Worm (Caenorhabditis elegans): ENCODE results near the gene H01M10.2.

- no peak for TF ChIP-seq B0310.2 (tag; optimal IDR thresholded peaks at IDR 0.05)
- no peak for TF ChIP-seq tbx-11 (GFP tag; IDR thresholded peaks at IDR 0.05)
- no peak for TF ChIP-seq hmbx-1 (tag; optimal IDR thresholded peaks at IDR 0.05)
- no peak for TF ChIP-seq F13C5.2 (tag; optimal IDR thresholded peaks at IDR 0.05)
- TF ChIP-seq aly-1 (tag; optimal IDR thresholded peaks at IDR 0.05), result no peak
- TF ChIP-seq flt-1 (GFP tag; IDR thresholded peaks at IDR 0.05), result no peak
- no peak for TF ChIP-seq ceh-36 (tag; optimal IDR thresholded peaks at IDR 0.05)
- no peak for TF ChIP-seq pes-1 (GFP tag; IDR thresholded peaks at IDR 0.05)
- TF ChIP-seq scrt-1 (GFP tag; IDR thresholded peaks at IDR 0.05), result no peak
- TF ChIP-seq ama-1 (optimal IDR thresholded peaks at IDR 0.05), result no peak
- no peak for TF ChIP-seq hmg-4 (GFP tag; optimal IDR thresholded peaks at IDR 0.05)
- no peak for TF ChIP-seq hnd-1 (tag; optimal IDR thresholded peaks at IDR 0.05)
- TF ChIP-seq sea-1 (GFP tag; conservative IDR thresholded peaks at IDR 0.05), result no peak
Measured at ce11 chrX:2548884-2549283, 36.7 kb downstream of the H01M10.2 start, which contains the start of gene smvt-1.

Measured in whole organism, early embryonic.